Fruit fly (Drosophila melanogaster) whole organism, embryonic: ENCODE measurements around the gene CG32537.

Source experiments
- B-H1 ChIP-seq: fragments of 200-800 bp; sonication (Bioruptor generic); IDR thresholded peaks from 3 replicates; pipeline ENCODE4 v1.3.6; 2022; ENCODE audit warnings: missing biosample characterization, missing genetic modification characterization
- Bgb ChIP-seq: fragments of 200-800 bp; sonication (Bioruptor generic); IDR thresholded peaks from 2 replicates; pipeline ENCODE4 v1.3.6; 2022; ENCODE audit warnings: missing biosample characterization, missing genetic modification characterization; ENCODE audit not compliant: partially characterized antibody
- Bteb2 ChIP-seq: fragments of 200-800 bp; sonication (Bioruptor generic); optimal IDR thresholded peaks from 2 replicates; lab custom pipeline; 2016; ENCODE audit warnings: missing biosample characterization, missing genetic modification characterization
- CG1024 ChIP-seq: fragments of 200-800 bp; sonication (Bioruptor generic); IDR thresholded peaks from 2 replicates; pipeline ENCODE4 v1.3.6; 2022; ENCODE audit warnings: missing biosample characterization, missing genetic modification characterization
- CG10274 ChIP-seq: fragments of 200-800 bp; sonication (Bioruptor generic); optimal IDR thresholded peaks from 3 replicates; lab custom pipeline; 2017; ENCODE audit warnings: missing biosample characterization, mild to moderate bottlenecking, missing genetic modification characterization
- CG12299 ChIP-seq: fragments of 200-800 bp; sonication (Bioruptor generic); optimal IDR thresholded peaks from 2 replicates; lab custom pipeline; 2018; ENCODE audit warnings: missing biosample characterization, mild to moderate bottlenecking, missing genetic modification characterization
- CG12942 ChIP-seq: fragments of 200-800 bp; sonication (Bioruptor generic); optimal IDR thresholded peaks from 3 replicates; lab custom pipeline; 2016; ENCODE audit warnings: missing biosample characterization, missing genetic modification characterization
- CG14860 ChIP-seq: fragments of 200-800 bp; sonication (Bioruptor generic); IDR thresholded peaks from 3 replicates; pipeline ENCODE4 v1.3.6; 2022; ENCODE audit warnings: missing biosample characterization, missing genetic modification characterization; ENCODE audit not compliant: partially characterized antibody
- CG17359 ChIP-seq: fragments of 200-800 bp; sonication (Bioruptor generic); optimal IDR thresholded peaks from 3 replicates; lab custom pipeline; 2018; ENCODE audit warnings: missing biosample characterization, mild to moderate bottlenecking, missing genetic modification characterization, moderate library complexity
- CG18476 ChIP-seq: fragments of 200-800 bp; sonication (Bioruptor generic); optimal IDR thresholded peaks from 2 replicates; lab custom pipeline; 2016; ENCODE audit warnings: missing biosample characterization, mild to moderate bottlenecking, missing genetic modification characterization
- CG2129 ChIP-seq: fragments of 200-800 bp; sonication (Bioruptor generic); IDR thresholded peaks from 2 replicates; pipeline ENCODE4 v1.3.6; 2022; ENCODE audit warnings: missing biosample characterization, missing genetic modification characterization; ENCODE audit not compliant: partially characterized antibody
- CG2678 ChIP-seq: fragments of 200-800 bp; sonication (Bioruptor generic); optimal IDR thresholded peaks from 3 replicates; lab custom pipeline; 2019; ENCODE audit warnings: missing biosample characterization, mild to moderate bottlenecking, missing genetic modification characterization, moderate library complexity
- CG2875 ChIP-seq: fragments of 200-800 bp; sonication (Bioruptor generic); optimal IDR thresholded peaks from 2 replicates; lab custom pipeline; 2017; ENCODE audit warnings: missing biosample characterization, mild to moderate bottlenecking, missing genetic modification characterization, missing genetic modification reagents
- CG32532 ChIP-seq: fragments of 200-800 bp; sonication (Bioruptor generic); IDR thresholded peaks from 2 replicates; pipeline ENCODE4 v1.3.6; 2022; ENCODE audit warnings: missing biosample characterization, missing genetic modification characterization
- CG3726 ChIP-seq: fragments of 200-800 bp; sonication (Bioruptor generic); IDR thresholded peaks from 3 replicates; pipeline ENCODE4, ENCODE4 v1.3.6; 2022; ENCODE audit warnings: missing biosample characterization, missing genetic modification characterization
- CG6254 ChIP-seq: fragments of 200-800 bp; sonication (Bioruptor generic); optimal IDR thresholded peaks from 3 replicates; lab custom pipeline; 2017; ENCODE audit warnings: mild to moderate bottlenecking, missing biosample characterization, missing genetic modification reagents, missing genetic modification characterization
- CG7357 ChIP-seq: fragments of 200-800 bp; sonication (Bioruptor generic); IDR thresholded peaks from 3 replicates; pipeline ENCODE4 v1.3.6; 2022; ENCODE audit warnings: missing biosample characterization, missing genetic modification characterization
- CG8290 ChIP-seq, 3 experiments: fragments of 200-800 bp; sonication (Bioruptor generic); optimal IDR thresholded peaks; 2 replicates each; lab custom pipeline; 2016 to 2019; ENCODE audit warnings: missing biosample characterization in 3 of 3, missing genetic modification characterization in 3 of 3, mild to moderate bottlenecking in 2 of 3, moderate library complexity in 1 of 3
- CG8944 ChIP-seq: fragments of 200-800 bp; sonication (Bioruptor generic); optimal IDR thresholded peaks from 3 replicates; lab custom pipeline; 2016; ENCODE audit warnings: missing biosample characterization, missing genetic modification characterization
- CG9876 ChIP-seq: fragments of 200-800 bp; sonication (Bioruptor generic); optimal IDR thresholded peaks from 2 replicates; lab custom pipeline; 2016; ENCODE audit warnings: missing biosample characterization, missing genetic modification characterization
- CTCF ChIP-seq: fragments of 200-800 bp; sonication (Bioruptor generic); optimal IDR thresholded peaks from 2 replicates; lab custom pipeline; 2017; ENCODE audit warnings: missing biosample characterization, mild to moderate bottlenecking, missing genetic modification characterization, moderate library complexity
- CkIIα-i1 ChIP-seq: fragments of 200-800 bp; sonication (Bioruptor generic); IDR thresholded peaks from 2 replicates; pipeline ENCODE4 v1.3.6; 2022; ENCODE audit warnings: missing biosample characterization, missing genetic modification characterization
- Elba2 ChIP-seq: fragments of 200-800 bp; sonication (Bioruptor generic); optimal IDR thresholded peaks from 3 replicates; lab custom pipeline; 2016; ENCODE audit warnings: missing biosample characterization, missing genetic modification characterization
- H15 ChIP-seq: fragments of 200-800 bp; sonication (Bioruptor generic); IDR thresholded peaks from 3 replicates; pipeline ENCODE4 v1.3.6; 2022; ENCODE audit warnings: missing biosample characterization, missing genetic modification characterization
- NK7.1 ChIP-seq: fragments of 200-800 bp; sonication (Bioruptor generic); optimal IDR thresholded peaks from 3 replicates; lab custom pipeline; 2016; ENCODE audit warnings: missing biosample characterization, missing genetic modification characterization
- Poxn ChIP-seq: fragments of 200-800 bp; sonication (Bioruptor generic); IDR thresholded peaks from 2 replicates; pipeline ENCODE4 v1.3.6; 2022; ENCODE audit warnings: missing biosample characterization, missing genetic modification characterization
- Xbp1 ChIP-seq: fragments of 200-800 bp; sonication (Bioruptor generic); optimal IDR thresholded peaks from 3 replicates; lab custom pipeline; 2016; ENCODE audit warnings: missing biosample characterization, mild to moderate bottlenecking, missing genetic modification characterization
- ac ChIP-seq: fragments of 200-800 bp; sonication (Bioruptor generic); optimal IDR thresholded peaks from 3 replicates; lab custom pipeline; 2017; ENCODE audit warnings: missing biosample characterization, mild to moderate bottlenecking, missing genetic modification characterization
- amos ChIP-seq: fragments of 200-800 bp; sonication (Bioruptor generic); IDR thresholded peaks from 2 replicates; pipeline ENCODE4 v1.3.6; 2022; ENCODE audit warnings: missing biosample characterization, missing genetic modification characterization; ENCODE audit not compliant: partially characterized antibody
- bab2 ChIP-seq: fragments of 200-800 bp; sonication (Bioruptor generic); optimal IDR thresholded peaks from 2 replicates; lab custom pipeline; 2016; ENCODE audit warnings: missing biosample characterization, missing genetic modification characterization
- ems ChIP-seq: fragments of 200-800 bp; sonication (Bioruptor generic); optimal IDR thresholded peaks from 3 replicates; lab custom pipeline; 2016; ENCODE audit warnings: missing biosample characterization, missing genetic modification characterization
- esg ChIP-seq: fragments of 200-800 bp; sonication (Bioruptor generic); conservative IDR thresholded peaks from 2 replicates; pipeline ENCODE4 v1.3.6; 2022; ENCODE audit warnings: missing biosample characterization, missing genetic modification characterization
- exex ChIP-seq: fragments of 200-800 bp; sonication (Bioruptor generic); optimal IDR thresholded peaks from 4 replicates; lab custom pipeline; 2018; ENCODE audit warnings: missing biosample characterization, mild to moderate bottlenecking, missing genetic modification characterization, moderate library complexity
- ftz-f1 ChIP-seq: fragments of 200-800 bp; sonication (Bioruptor generic); optimal IDR thresholded peaks from 2 replicates; lab custom pipeline; 2016; ENCODE audit warnings: missing biosample characterization, missing genetic modification characterization
- fu2 ChIP-seq: fragments of 200-800 bp; sonication (Bioruptor generic); optimal IDR thresholded peaks from 2 replicates; lab custom pipeline; 2016; ENCODE audit warnings: missing biosample characterization, missing genetic modification characterization
- gsb ChIP-seq: fragments of 200-800 bp; sonication (Bioruptor generic); IDR thresholded peaks from 2 replicates; pipeline ENCODE4 v1.3.6; 2022; ENCODE audit warnings: missing biosample characterization, missing genetic modification characterization
- gt ChIP-seq: fragments of 200-800 bp; sonication (Bioruptor generic); IDR thresholded peaks from 2 replicates; pipeline ENCODE4 v1.3.6; 2022; ENCODE audit warnings: missing biosample characterization, missing genetic modification characterization
- jigr1 ChIP-seq: fragments of 200-800 bp; sonication (Bioruptor generic); IDR thresholded peaks from 3 replicates; pipeline ENCODE4 v1.3.6; 2022; ENCODE audit warnings: missing biosample characterization, missing genetic modification characterization
- ken ChIP-seq: fragments of 200-800 bp; sonication (Bioruptor generic); IDR thresholded peaks from 3 replicates; pipeline ENCODE4 v1.3.6; 2022; ENCODE audit warnings: missing biosample characterization, missing genetic modification characterization
- nau ChIP-seq: fragments of 200-800 bp; sonication (Bioruptor generic); optimal IDR thresholded peaks from 3 replicates; lab custom pipeline; 2017; ENCODE audit warnings: missing biosample characterization, mild to moderate bottlenecking, missing genetic modification characterization, missing genetic modification reagents
- nmo ChIP-seq: fragments of 200-800 bp; sonication (Bioruptor generic); optimal IDR thresholded peaks from 2 replicates; lab custom pipeline; 2018; ENCODE audit warnings: missing biosample characterization, mild to moderate bottlenecking, missing genetic modification characterization, moderate library complexity
- odd ChIP-seq: fragments of 200-800 bp; sonication (Bioruptor generic); optimal IDR thresholded peaks from 2 replicates; lab custom pipeline; 2017; ENCODE audit warnings: missing biosample characterization, mild to moderate bottlenecking, missing genetic modification characterization
- onecut ChIP-seq: fragments of 200-800 bp; sonication (Bioruptor generic); IDR thresholded peaks from 2 replicates; pipeline ENCODE4 v1.3.6; 2022; ENCODE audit warnings: missing biosample characterization, missing genetic modification characterization
- pzg ChIP-seq: fragments of 200-800 bp; sonication (Bioruptor generic); optimal IDR thresholded peaks from 3 replicates; lab custom pipeline; 2018; ENCODE audit warnings: missing biosample characterization, mild to moderate bottlenecking, missing genetic modification characterization, moderate library complexity
- repo ChIP-seq: fragments of 200-800 bp; sonication (Bioruptor generic); optimal IDR thresholded peaks from 2 replicates; lab custom pipeline; 2016; ENCODE audit warnings: missing biosample characterization, missing genetic modification characterization
- slp2 ChIP-seq: fragments of 200-800 bp; sonication (Bioruptor generic); optimal IDR thresholded peaks from 2 replicates; lab custom pipeline; 2016; ENCODE audit warnings: missing biosample characterization, missing genetic modification characterization
- stwl ChIP-seq: fragments of 200-800 bp; sonication (Bioruptor generic); optimal IDR thresholded peaks from 3 replicates; lab custom pipeline; 2018; ENCODE audit warnings: missing biosample characterization, mild to moderate bottlenecking, missing genetic modification characterization, moderate library complexity
- tll ChIP-seq, 2 experiments: fragments of 200-800 bp in 1 of 2; fragments of >200 bp in 1 of 2; sonication (Bioruptor generic) in 1 of 2; optimal IDR thresholded peaks; 2 replicates each; lab custom pipeline; 2017 to 2019; ENCODE audit warnings: missing biosample characterization in 2 of 2, missing genetic modification characterization in 2 of 2, mild to moderate bottlenecking in 1 of 2, moderate library complexity in 1 of 2
- tup ChIP-seq: fragments of 200-800 bp; sonication (Bioruptor generic); optimal IDR thresholded peaks from 2 replicates; lab custom pipeline; 2016; ENCODE audit warnings: missing biosample characterization, mild to moderate bottlenecking, missing genetic modification characterization, moderate library complexity
- zf30C ChIP-seq: fragments of 200-800 bp; sonication (Bioruptor generic); optimal IDR thresholded peaks from 3 replicates; lab custom pipeline; 2018; ENCODE audit warnings: missing biosample characterization, mild to moderate bottlenecking, missing genetic modification characterization

Gene CG32537

dm6 chrX:19307810-19308456 lies 31.6 kb upstream of the CG32537 start, which contains the start of gene CG8051 (continued):
- TF ChIP-seq onecut: no peak
- no peak for TF ChIP-seq H15 (GFP tag; lab: Robert Waterston, UW)
- no peak for TF ChIP-seq CG14860 (GFP tag; lab: Robert Waterston, UW)
- no peak for TF ChIP-seq pzg (GFP tag; lab: Kevin White, UChicago)
- no peak for TF ChIP-seq ken (GFP tag; lab: Robert Waterston, UW)
- peak; percentile 47 for TF ChIP-seq CG32532 (GFP tag; lab: Robert Waterston, UW)
- TF ChIP-seq CG3726 (GFP tag; lab: Robert Waterston, UW): no peak
- no peak for TF ChIP-seq CG12299
- TF ChIP-seq nau: peak; percentile 33
- TF ChIP-seq CG1024 (GFP tag; lab: Robert Waterston, UW): no peak
- TF ChIP-seq CG18476 (GFP tag; lab: Kevin White, UChicago): peak; percentile 5
- TF ChIP-seq B-H1: no peak
- TF ChIP-seq slp2 (GFP tag; lab: Kevin White, UChicago): peak; percentile 5
- TF ChIP-seq CkIIα-i1 (GFP tag; lab: Robert Waterston, UW): no peak
- no peak for TF ChIP-seq CG8944 (GFP tag; lab: Kevin White, UChicago)
- TF ChIP-seq tup: no peak
- peak; percentile 88 for TF ChIP-seq CG7357 (GFP tag; lab: Robert Waterston, UW)
- no peak for TF ChIP-seq fu2 (GFP tag; lab: Kevin White, UChicago)
- no peak for TF ChIP-seq Bteb2
- no peak for TF ChIP-seq NK7.1 (GFP tag; lab: Kevin White, UChicago)
- TF ChIP-seq esg (GFP tag; lab: Robert Waterston, UW): no peak
- TF ChIP-seq stwl: peak; percentile 26
- TF ChIP-seq CG17359 (tag; lab: Kevin White, UChicago): peak; percentile 91
- no peak for TF ChIP-seq CG9876 (GFP tag; lab: Kevin White, UChicago)
- no peak for TF ChIP-seq zf30C (GFP tag; lab: Kevin White, UChicago)
- TF ChIP-seq CG6254 (GFP tag; lab: Kevin White, UChicago): peak; percentile 44
- TF ChIP-seq CTCF: peak; percentile 24
- no peak for TF ChIP-seq Xbp1 (GFP tag; lab: Kevin White, UChicago)
- TF ChIP-seq CG2875 (GFP tag; lab: Kevin White, UChicago): peak; percentile 20
- TF ChIP-seq CG2129 (GFP tag; lab: Robert Waterston, UW): no peak
- TF ChIP-seq tll (GFP tag; optimal IDR thresholded peaks at IDR 0.05; lab: Kevin White, UChicago): no peak
- no peak for TF ChIP-seq CG10274 (GFP tag; lab: Kevin White, UChicago)
- TF ChIP-seq CG2678 (tag; lab: Kevin White, UChicago): peak; percentile 30
- no peak for TF ChIP-seq jigr1 (GFP tag; lab: Robert Waterston, UW)
- peak; percentile 1 for TF ChIP-seq ac (GFP tag; lab: Kevin White, UChicago)
- TF ChIP-seq Poxn: no peak
- no peak for TF ChIP-seq gt (GFP tag; lab: Robert Waterston, UW)
- no peak for TF ChIP-seq CG12942 (GFP tag; lab: Kevin White, UChicago)
- TF ChIP-seq odd (GFP tag; lab: Kevin White, UChicago): peak; percentile 18
- no peak for TF ChIP-seq ems (GFP tag; lab: Kevin White, UChicago)
- TF ChIP-seq bab2 (GFP tag; lab: Kevin White, UChicago): peak; percentile 41
- no peak for TF ChIP-seq nmo (GFP tag; lab: Kevin White, UChicago)
- TF ChIP-seq Elba2: no peak
- TF ChIP-seq exex (tag; lab: Kevin White, UChicago): peak; percentile 97
- no peak for TF ChIP-seq Bgb (GFP tag; lab: Robert Waterston, UW)
- no peak for TF ChIP-seq gsb
- TF ChIP-seq repo (GFP tag; lab: Kevin White, UChicago): peak; percentile 11
- TF ChIP-seq amos (GFP tag; lab: Robert Waterston, UW): no peak
- no peak for TF ChIP-seq CG8290 (GFP tag; optimal IDR thresholded peaks at IDR 0.05; lab: Kevin White, UChicago)
- TF ChIP-seq CG8290 (tag; optimal IDR thresholded peaks at IDR 0.05; lab: Kevin White, UChicago): no peak
- peak; percentile 0 for TF ChIP-seq ftz-f1 (GFP tag; lab: Kevin White, UChicago)
